Worm (Caenorhabditis elegans): ENCODE data around the gene T10B5.4.

DNA sequence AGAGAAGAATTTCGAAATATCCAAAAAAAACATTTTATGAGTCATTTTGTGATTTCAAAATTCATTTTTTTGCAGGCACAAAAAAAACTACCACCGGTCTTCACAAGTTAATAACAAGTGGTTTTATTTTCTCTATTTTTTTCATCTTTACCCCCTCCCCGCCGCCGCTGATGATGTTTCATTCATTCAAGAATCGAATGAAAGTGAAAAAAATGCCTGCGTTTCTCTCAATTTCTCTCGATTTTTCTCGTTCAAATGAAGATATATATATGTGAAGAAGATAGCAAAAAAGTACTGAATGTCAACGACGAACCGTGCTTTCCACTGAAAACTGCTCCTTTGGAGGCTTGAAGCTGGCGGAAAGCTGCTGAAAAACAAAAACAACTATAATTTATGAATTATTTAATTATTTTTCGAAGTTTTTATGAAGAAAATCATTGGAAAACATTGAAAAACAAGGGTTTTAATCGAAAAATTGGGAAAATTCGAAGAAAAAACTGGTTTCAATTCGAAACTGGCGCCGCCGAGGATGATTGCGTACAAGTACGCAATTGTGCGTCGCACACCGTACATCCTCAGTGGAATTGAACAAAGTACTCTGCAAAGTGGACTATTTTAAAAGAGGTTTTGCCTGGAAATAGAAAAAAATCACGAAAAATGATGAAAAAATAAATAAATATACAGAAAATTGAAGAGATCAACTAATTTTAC lies 21.1 kb upstream of the T10B5.4 start, which contains the start of gene zig-11:
- no peak for TF ChIP-seq tbx-7 (tag; optimal IDR thresholded peaks at IDR 0.05)
- no peak for TF ChIP-seq ama-1 (optimal IDR thresholded peaks at IDR 0.05)
- TF ChIP-seq ceh-18 (tag; optimal IDR thresholded peaks at IDR 0.05), result no peak
- no peak for TF ChIP-seq hlh-8 (tag; optimal IDR thresholded peaks at IDR 0.05)
- no peak for TF ChIP-seq odd-2 (tag; optimal IDR thresholded peaks at IDR 0.05)
- TF ChIP-seq rnt-1 (tag; optimal IDR thresholded peaks at IDR 0.05), result no peak
- no peak for TF ChIP-seq lim-6 (tag; optimal IDR thresholded peaks at IDR 0.05)
- TF ChIP-seq pha-4 (tag; optimal IDR thresholded peaks at IDR 0.05), result no peak
- no peak for TF ChIP-seq tbx-2 (tag; optimal IDR thresholded peaks at IDR 0.05)
- no peak for TF ChIP-seq elt-2 (tag; optimal IDR thresholded peaks at IDR 0.05)
- TF ChIP-seq unc-86 (tag; optimal IDR thresholded peaks at IDR 0.05), result no peak

Measured in whole organism, late embryonic.